Worm (Caenorhabditis elegans) whole organism, L3 larva: Measurements from ENCODE around the gene M195.2.
A peak's percentile ranks its signal among the peaks of the same experiment; 100 is the strongest.

Experiments used
- ZK546.5 ChIP-seq: sonication (generic microtip); optimal IDR thresholded peaks from 2 replicates; lab custom pipeline; 2017; ENCODE audit warnings: missing biosample characterization, missing genetic modification characterization
- ama-1 ChIP-seq: fragments of 150-350 bp; optimal IDR thresholded peaks from 2 replicates; lab custom pipeline; 2018
- ceh-16 ChIP-seq: sonication (generic microtip); optimal IDR thresholded peaks from 2 replicates; lab custom pipeline; 2017; ENCODE audit warnings: missing biosample characterization, missing genetic modification characterization
- ceh-82 ChIP-seq: fragments of 150-350 bp; optimal IDR thresholded peaks from 2 replicates; lab custom pipeline; 2014; ENCODE audit warnings: missing biosample characterization, missing genetic modification characterization
- daf-12 ChIP-seq: fragments of 150-350 bp; optimal IDR thresholded peaks from 2 replicates; lab custom pipeline; 2014; ENCODE audit warnings: missing biosample characterization, missing genetic modification reagents, missing genetic modification characterization
- egl-27 ChIP-seq: sonication (generic microtip); optimal IDR thresholded peaks from 4 replicates; lab custom pipeline; 2017; ENCODE audit warnings: missing biosample characterization, missing genetic modification reagents, missing genetic modification characterization
- egl-5 ChIP-seq: fragments of 150-350 bp; optimal IDR thresholded peaks from 2 replicates; lab custom pipeline; 2017; ENCODE audit warnings: missing biosample characterization, missing genetic modification reagents, missing genetic modification characterization, inconsistent platforms
- elt-1 ChIP-seq: fragments of 150-350 bp; optimal IDR thresholded peaks from 2 replicates; lab custom pipeline; 2014; ENCODE audit warnings: missing biosample characterization, missing genetic modification characterization
- elt-2 ChIP-seq: sonication (generic microtip); optimal IDR thresholded peaks from 2 replicates; lab custom pipeline; 2016; ENCODE audit warnings: missing genetic modification reagents, mild to moderate bottlenecking, missing genetic modification characterization, missing compliant biosample characterization
- fkh-10 ChIP-seq: sonication (generic microtip); optimal IDR thresholded peaks from 2 replicates; lab custom pipeline; 2017; ENCODE audit warnings: missing biosample characterization, missing genetic modification reagents, missing genetic modification characterization
- fkh-2 ChIP-seq: fragments of 150-350 bp; optimal IDR thresholded peaks from 2 replicates; lab custom pipeline; 2014; ENCODE audit warnings: missing biosample characterization, missing genetic modification reagents, missing genetic modification characterization
- jun-1 ChIP-seq: fragments of 150-350 bp; optimal IDR thresholded peaks from 2 replicates; lab custom pipeline; 2014; ENCODE audit warnings: missing biosample characterization, missing genetic modification reagents, missing genetic modification characterization
- lin-15B ChIP-seq: fragments of 150-350 bp; optimal IDR thresholded peaks from 2 replicates; lab custom pipeline; 2014; ENCODE audit warnings: missing biosample characterization, missing genetic modification characterization
- lin-39 ChIP-seq: fragments of 150-350 bp; optimal IDR thresholded peaks from 2 replicates; lab custom pipeline; 2018; ENCODE audit warnings: missing biosample characterization, missing genetic modification reagents, missing genetic modification characterization
- lsy-12 ChIP-seq: sonication (generic microtip); optimal IDR thresholded peaks from 2 replicates; lab custom pipeline; 2016; ENCODE audit warnings: mild to moderate bottlenecking, missing genetic modification characterization, missing compliant biosample characterization
- mml-1 ChIP-seq: fragments of 150-350 bp; sonication (generic microtip); optimal IDR thresholded peaks from 3 replicates; lab custom pipeline; 2014; ENCODE audit warnings: missing biosample characterization, missing genetic modification characterization
- nfya-1 ChIP-seq: sonication (generic microtip); optimal IDR thresholded peaks from 2 replicates; lab custom pipeline; 2017; ENCODE audit warnings: missing genetic modification characterization, mild to moderate bottlenecking, missing compliant biosample characterization, antibody characterized with exemption, moderate library complexity; ENCODE audit not compliant: insufficient read depth
- nhr-11 ChIP-seq: fragments of 150-350 bp; optimal IDR thresholded peaks from 2 replicates; lab custom pipeline; 2014; ENCODE audit warnings: missing biosample characterization, missing genetic modification characterization
- nhr-12 ChIP-seq: fragments of 150-350 bp; optimal IDR thresholded peaks from 2 replicates; lab custom pipeline; 2014; ENCODE audit warnings: missing biosample characterization, missing genetic modification characterization
- nhr-23 ChIP-seq: fragments of 150-350 bp; optimal IDR thresholded peaks from 2 replicates; lab custom pipeline; 2014; ENCODE audit warnings: missing biosample characterization, missing genetic modification reagents, missing genetic modification characterization
- nhr-25 ChIP-seq: sonication (generic microtip); optimal IDR thresholded peaks from 2 replicates; lab custom pipeline; 2017; ENCODE audit warnings: missing biosample characterization, missing genetic modification characterization
- nhr-28 ChIP-seq: fragments of 150-350 bp; optimal IDR thresholded peaks from 2 replicates; lab custom pipeline; 2014; ENCODE audit warnings: missing biosample characterization, missing genetic modification characterization
- nhr-43 ChIP-seq: sonication (generic microtip); optimal IDR thresholded peaks from 2 replicates; lab custom pipeline; 2016; ENCODE audit warnings: mild to moderate bottlenecking, missing genetic modification characterization, missing compliant biosample characterization; ENCODE audit not compliant: poor library complexity, severe bottlenecking
- nhr-76 ChIP-seq: fragments of 150-350 bp; sonication (generic microtip); optimal IDR thresholded peaks from 5 replicates; lab custom pipeline; 2014; ENCODE audit warnings: missing biosample characterization, missing genetic modification characterization
- nhr-77 ChIP-seq: fragments of 150-350 bp; optimal IDR thresholded peaks from 2 replicates; lab custom pipeline; 2014; ENCODE audit warnings: missing biosample characterization, missing genetic modification characterization
- pha-4 ChIP-seq: fragments of 150-350 bp; optimal IDR thresholded peaks from 2 replicates; lab custom pipeline; 2014; ENCODE audit warnings: missing biosample characterization, missing genetic modification reagents, missing genetic modification characterization
- skn-1 ChIP-seq: fragments of 150-350 bp; optimal IDR thresholded peaks from 2 replicates; lab custom pipeline; 2014; ENCODE audit warnings: missing biosample characterization, missing genetic modification characterization
- snpc-4 ChIP-seq: fragments of 150-350 bp; optimal IDR thresholded peaks from 2 replicates; lab custom pipeline; 2014; ENCODE audit warnings: missing biosample characterization, missing genetic modification characterization
- unc-62 ChIP-seq: fragments of 150-350 bp; sonication (generic microtip); optimal IDR thresholded peaks from 4 replicates; lab custom pipeline; 2014; ENCODE audit warnings: missing biosample characterization, missing genetic modification reagents, missing genetic modification characterization
- ztf-11 ChIP-seq: fragments of 150-350 bp; optimal IDR thresholded peaks from 2 replicates; lab custom pipeline; 2014; ENCODE audit warnings: missing biosample characterization, missing genetic modification characterization
- ztf-4 ChIP-seq: fragments of 150-350 bp; optimal IDR thresholded peaks from 2 replicates; lab custom pipeline; 2014; ENCODE audit warnings: missing biosample characterization, missing genetic modification characterization

Gene M195.2

DNA sequence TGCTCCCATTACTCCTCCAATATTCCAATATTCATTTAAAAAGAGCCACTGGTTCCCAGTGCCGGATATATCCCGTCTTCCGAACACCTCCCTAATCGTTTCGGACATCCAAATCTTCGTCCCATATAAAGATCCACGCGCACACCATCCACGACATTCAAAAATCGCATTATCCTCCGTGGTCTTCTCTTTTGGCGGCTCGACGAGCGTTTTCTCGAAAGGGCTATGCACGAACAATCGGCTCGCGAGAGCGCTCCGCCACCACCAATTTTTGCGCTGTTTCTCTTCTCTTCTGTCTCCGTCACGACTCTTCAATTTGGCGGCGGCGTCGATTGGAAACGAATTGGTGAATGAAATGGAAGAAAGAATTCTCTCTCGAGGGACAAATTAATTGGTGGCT, 7.3 kb upstream of the M195.2 start:
- TF ChIP-seq nhr-23 (tag; lab: Kevin White, UChicago) (no peak), nfya-1 (tag; lab: Kevin White, UChicago) (peak; percentile 30), lin-39 (tag; lab: Kevin White, UChicago) (peak; percentile 7)

DNA sequence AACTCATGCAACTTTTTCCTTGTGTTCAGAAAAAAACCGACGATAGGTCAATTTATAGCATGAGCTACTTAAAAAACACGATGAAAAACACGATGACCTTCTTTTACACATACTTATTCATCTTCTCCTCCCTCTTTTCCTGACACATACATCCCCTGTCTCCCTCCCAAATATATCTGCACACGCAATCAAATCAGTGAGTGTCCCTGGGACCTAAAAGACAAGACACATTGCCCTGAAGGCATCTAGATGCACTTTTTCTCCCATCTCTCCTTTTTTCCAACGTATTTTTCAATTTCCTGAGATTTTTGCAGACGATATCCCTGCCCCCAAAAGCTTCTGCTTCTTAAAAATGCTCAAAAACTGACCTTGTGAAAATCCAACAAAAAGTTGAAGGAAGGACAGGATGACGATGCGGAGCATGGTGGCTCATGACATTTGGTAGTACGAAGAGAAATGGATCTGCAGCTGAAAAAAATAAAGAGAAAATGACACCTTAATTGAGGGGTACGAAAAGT, 6.3 kb upstream of the M195.2 start, which contains the start of gene C26D10.6:
Gene C26D10.6 (minus strand): TSS at position 468 of the 518 bp plus-strand sequence.
- TF ChIP-seq ztf-4 (tag; lab: Kevin White, UChicago), result no peak
- TF ChIP-seq elt-1 (tag; lab: Kevin White, UChicago), result peak; percentile 70
- no peak for TF ChIP-seq nhr-11

DNA sequence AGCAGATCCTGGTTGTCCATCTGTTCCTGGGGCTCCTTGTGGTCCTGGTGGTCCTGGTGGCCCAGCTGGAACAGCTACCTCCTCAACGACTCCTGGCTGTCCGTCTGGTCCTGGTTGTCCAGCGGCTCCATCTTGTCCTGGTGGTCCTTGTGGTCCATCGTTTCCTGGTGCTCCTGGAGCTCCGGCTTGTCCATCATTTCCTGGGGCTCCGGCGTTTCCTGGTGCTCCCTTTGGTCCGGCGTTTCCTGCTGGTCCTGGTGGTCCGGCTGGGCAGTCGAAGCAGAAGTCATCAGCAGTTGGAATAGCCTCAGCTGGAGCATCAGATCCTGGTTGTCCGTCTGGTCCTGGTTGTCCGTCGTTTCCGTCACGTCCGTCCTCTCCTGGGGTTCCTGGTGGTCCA, 2.1 kb upstream of the M195.2 start:
- TF ChIP-seq elt-2 (tag; lab: Kevin White, UChicago) (no peak), nhr-12 (tag; lab: Kevin White, UChicago) (no peak), nhr-77 (tag; lab: Kevin White, UChicago) (no peak), ceh-82 (tag; lab: Kevin White, UChicago) (no peak), unc-62 (no peak)

DNA sequence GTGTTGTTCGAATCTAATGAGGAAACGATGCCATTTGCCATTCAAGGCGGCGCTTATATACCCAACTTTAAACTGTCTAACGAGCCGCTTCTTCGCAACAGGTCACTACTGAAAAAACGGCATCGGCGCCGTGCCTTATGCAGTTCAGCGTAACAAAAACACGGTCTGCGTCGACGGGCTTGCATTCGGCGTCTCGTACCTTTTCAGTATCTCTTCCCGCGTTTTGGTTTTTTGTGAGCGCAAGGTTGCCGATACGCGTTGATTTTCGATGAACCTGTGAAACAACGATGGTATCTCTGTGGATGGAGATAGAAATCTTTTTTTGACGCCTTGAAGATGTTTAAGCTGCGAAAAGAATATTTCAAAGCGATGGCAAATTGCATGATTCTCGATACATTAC, 1.2 kb upstream of the M195.2 start, which contains the start of gene col-77:
Gene col-77 (minus strand): TSS at position 32 of the 400 bp plus-strand sequence.
- TF ChIP-seq nhr-43 (tag; lab: Kevin White, UChicago), result no peak
- peak; percentile 56 for TF ChIP-seq nhr-25 (tag; lab: Kevin White, UChicago)

DNA sequence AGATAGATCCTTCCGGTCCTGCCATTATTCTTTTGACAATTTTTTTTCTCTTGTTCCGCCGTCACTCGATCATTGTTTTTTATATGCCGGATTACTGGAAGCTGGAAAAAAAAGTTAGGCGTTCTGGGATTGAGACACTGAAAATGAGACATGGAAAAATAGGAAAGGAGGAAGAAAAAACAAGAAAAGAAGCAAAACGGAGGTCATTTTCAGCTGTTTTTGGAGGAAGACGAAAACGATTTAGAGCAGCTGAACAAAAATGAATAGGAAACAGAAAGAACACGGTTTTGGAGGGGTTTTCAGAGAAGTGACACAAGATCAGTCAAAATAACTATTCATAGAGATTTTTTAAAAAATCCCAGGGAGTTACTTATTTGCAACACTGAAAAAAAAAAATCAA, 8.5 kb downstream of the M195.2 start, which contains the start of gene amt-3:
Gene amt-3 (minus strand): TSS at position 101 of the 400 bp plus-strand sequence.
- TF ChIP-seq nhr-77 (tag; lab: Kevin White, UChicago) (no peak), skn-1 (tag; lab: Kevin White, UChicago) (no peak), snpc-4 (tag; lab: Kevin White, UChicago) (no peak), fkh-10 (GFP tag; lab: Kevin White, UChicago) (no peak), lin-39 (tag; lab: Kevin White, UChicago) (no peak), ztf-11 (tag; lab: Kevin White, UChicago) (no peak), ama-1 (lab: Kevin White, UChicago) (no peak), pha-4 (tag; lab: Kevin White, UChicago) (no peak), nfya-1 (tag; lab: Kevin White, UChicago) (no peak), egl-27 (no peak), lin-15B (tag; lab: Kevin White, UChicago) (no peak), fkh-2 (tag; lab: Kevin White, UChicago) (no peak), ZK546.5 (no peak), lsy-12 (no peak), mml-1 (tag; lab: Kevin White, UChicago) (no peak), daf-12 (no peak), nhr-76 (tag; lab: Kevin White, UChicago) (no peak), egl-5 (tag; lab: Kevin White, UChicago) (no peak), jun-1 (tag; lab: Kevin White, UChicago) (no peak), nhr-28 (tag; lab: Kevin White, UChicago) (no peak)
- TF ChIP-seq, all 47 proteins: peak for 0

DNA sequence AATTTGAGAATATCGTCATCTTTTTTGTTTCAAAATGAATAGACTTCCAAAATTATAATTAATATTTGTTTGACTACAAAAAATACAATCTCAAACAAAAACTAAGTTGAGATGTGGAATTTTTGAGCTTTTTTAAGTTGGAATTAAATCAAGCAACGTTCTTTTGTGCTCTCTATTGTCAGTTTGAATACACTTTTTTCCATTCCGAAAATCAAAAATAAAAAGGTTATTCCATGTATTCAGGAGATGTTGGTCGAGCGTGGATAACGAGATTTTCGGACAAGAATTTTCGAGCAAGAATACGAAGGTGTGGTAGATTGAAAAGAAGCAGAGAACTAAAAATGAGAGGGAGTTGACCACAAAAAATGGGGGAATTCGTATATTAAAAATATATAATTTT, 9.6 kb downstream of the M195.2 start:
- TF ChIP-seq elt-1 (tag; lab: Kevin White, UChicago) (no peak), fkh-10 (GFP tag; lab: Kevin White, UChicago) (peak; percentile 89), lin-39 (tag; lab: Kevin White, UChicago) (no peak), ceh-16 (tag; lab: Kevin White, UChicago) (no peak), mml-1 (tag; lab: Kevin White, UChicago) (no peak)
